Worm (Caenorhabditis elegans) whole organism, L1 larva: ENCODE results near the gene T03F7.5.

Experiments used
- C34B4.2 ChIP-seq: sonication (generic microtip); optimal IDR thresholded peaks from 2 replicates; lab custom pipeline; 2017; ENCODE audit warnings: mild to moderate bottlenecking, missing genetic modification characterization, missing compliant biosample characterization
- F16B12.6 ChIP-seq: fragments of 150-350 bp; optimal IDR thresholded peaks from 2 replicates; lab custom pipeline; 2014; ENCODE audit warnings: missing biosample characterization, missing genetic modification characterization
- Y116A8C.19 ChIP-seq: sonication (generic microtip); optimal IDR thresholded peaks from 2 replicates; lab custom pipeline; 2016; ENCODE audit warnings: missing compliant biosample characterization, missing genetic modification characterization, borderline replicate concordance
- alr-1 ChIP-seq: fragments of 200-800 bp; sonication (Bioruptor generic); optimal IDR thresholded peaks from 2 replicates; lab custom pipeline; 2018; ENCODE audit warnings: borderline replicate concordance, mild to moderate bottlenecking, missing genetic modification characterization, missing compliant biosample characterization
- blmp-1 ChIP-seq: fragments of 150-350 bp; optimal IDR thresholded peaks from 2 replicates; lab custom pipeline; 2014; ENCODE audit warnings: missing biosample characterization, missing genetic modification characterization
- ceh-82 ChIP-seq, 3 experiments: fragments of 150-350 bp in 1 of 3; sonication (generic microtip) in 2 of 3; optimal IDR thresholded peaks; 2 replicates each; lab custom pipeline; 2014 to 2017; ENCODE audit warnings: missing biosample characterization in 3 of 3, missing genetic modification characterization in 3 of 3
- ceh-88 ChIP-seq: fragments of 200-800 bp; sonication (Bioruptor generic); IDR thresholded peaks from 2 replicates; pipeline ENCODE4 v1.3.6; 2022; ENCODE audit warnings: missing genetic modification characterization, missing compliant biosample characterization
- ceh-90 ChIP-seq: sonication (generic microtip); optimal IDR thresholded peaks from 2 replicates; lab custom pipeline; 2016; ENCODE audit warnings: missing genetic modification characterization, missing compliant biosample characterization
- dpl-1 ChIP-seq, 3 experiments: fragments of 150-350 bp in 2 of 3; sonication (generic microtip) in 1 of 3; optimal IDR thresholded peaks; 2 replicates each; lab custom pipeline; 2014 to 2017; ENCODE audit warnings: missing biosample characterization in 3 of 3, missing genetic modification characterization in 3 of 3, missing genetic modification reagents in 3 of 3
- efl-1 ChIP-seq, 4 experiments: fragments of 150-350 bp; optimal IDR thresholded peaks in 3 of 4; peaks in 1 of 4; 1 replicate in 1 of 4; 2 replicates in 3 of 4; lab custom pipeline; 2014; ENCODE audit warnings: missing biosample characterization in 2 of 4, missing genetic modification characterization in 2 of 4, missing genetic modification reagents in 2 of 4
- egl-13 ChIP-seq: sonication (generic microtip); optimal IDR thresholded peaks from 2 replicates; lab custom pipeline; 2016; ENCODE audit warnings: missing genotype, missing genetic modification reagents, missing genetic modification characterization, missing compliant biosample characterization
- egl-27 ChIP-seq, 2 experiments: fragments of 150-350 bp in 1 of 2; sonication (generic microtip); optimal IDR thresholded peaks; 3 replicates each; lab custom pipeline; 2017 to 2018; ENCODE audit warnings: missing biosample characterization in 2 of 2, missing genetic modification characterization in 2 of 2, missing genetic modification reagents in 2 of 2
- elt-2 ChIP-seq: sonication (generic microtip); optimal IDR thresholded peaks from 2 replicates; lab custom pipeline; 2016; ENCODE audit warnings: missing genetic modification characterization, mild to moderate bottlenecking, inconsistent platforms, missing compliant biosample characterization, missing genetic modification reagents
- fkh-4 ChIP-seq: sonication (generic microtip); optimal IDR thresholded peaks from 2 replicates; lab custom pipeline; 2016; ENCODE audit warnings: missing compliant biosample characterization, missing genetic modification characterization, borderline replicate concordance
- fkh-8 ChIP-seq: sonication (generic microtip); optimal IDR thresholded peaks from 2 replicates; lab custom pipeline; 2016; ENCODE audit warnings: mild to moderate bottlenecking, missing genetic modification characterization, missing compliant biosample characterization
- grh-1 ChIP-seq: fragments of 200-800 bp; sonication (Bioruptor generic); IDR thresholded peaks from 2 replicates; pipeline ENCODE4 v1.3.6; 2022; ENCODE audit warnings: missing genetic modification reagents, missing genetic modification characterization, missing compliant biosample characterization
- hlh-4 ChIP-seq: sonication (generic microtip); optimal IDR thresholded peaks from 2 replicates; lab custom pipeline; 2016; ENCODE audit warnings: mild to moderate bottlenecking, missing genetic modification characterization, missing compliant biosample characterization
- hpl-2 ChIP-seq: fragments of 150-350 bp; optimal IDR thresholded peaks from 2 replicates; lab custom pipeline; 2014; ENCODE audit warnings: missing biosample characterization, missing genetic modification reagents, missing genetic modification characterization
- irx-1 ChIP-seq: sonication (generic microtip); optimal IDR thresholded peaks from 2 replicates; lab custom pipeline; 2016; ENCODE audit warnings: missing genetic modification characterization, missing compliant biosample characterization
- isw-1 ChIP-seq: fragments of 200-800 bp; sonication (Bioruptor generic); IDR thresholded peaks from 2 replicates; pipeline ENCODE4 v1.3.6; 2022; ENCODE audit warnings: missing genetic modification characterization, missing compliant biosample characterization
- jun-1 ChIP-seq: fragments of 150-350 bp; optimal IDR thresholded peaks from 2 replicates; lab custom pipeline; 2014; ENCODE audit warnings: missing biosample characterization, missing genetic modification reagents, missing genetic modification characterization
- lin-14 ChIP-seq: fragments of 200-800 bp; sonication (Bioruptor generic); optimal IDR thresholded peaks from 2 replicates; lab custom pipeline; 2018; ENCODE audit warnings: mild to moderate bottlenecking, missing genetic modification characterization, moderate library complexity, missing compliant biosample characterization
- lin-15B ChIP-seq: fragments of 150-350 bp; sonication (generic microtip); optimal IDR thresholded peaks from 3 replicates; lab custom pipeline; 2014; ENCODE audit warnings: missing biosample characterization, missing genetic modification characterization
- lin-35 ChIP-seq, 2 experiments: fragments of 150-350 bp; optimal IDR thresholded peaks; 2 replicates each; lab custom pipeline; 2014; ENCODE audit warnings: missing biosample characterization in 2 of 2, missing genetic modification characterization in 2 of 2, missing genetic modification reagents in 2 of 2
- lin-39 ChIP-seq: fragments of 150-350 bp; optimal IDR thresholded peaks from 2 replicates; lab custom pipeline; 2014; ENCODE audit warnings: missing biosample characterization, missing genetic modification reagents, missing genetic modification characterization
- lsy-2 ChIP-seq, 2 experiments: fragments of 150-350 bp; optimal IDR thresholded peaks; 2 replicates each; lab custom pipeline; 2014; ENCODE audit warnings: missing biosample characterization in 2 of 2, missing genetic modification characterization in 2 of 2
- mab-9 ChIP-seq: fragments of 200-800 bp; sonication (Bioruptor generic); IDR thresholded peaks from 2 replicates; pipeline ENCODE4 v1.3.6; 2022; ENCODE audit warnings: missing genetic modification reagents, missing genetic modification characterization, missing compliant biosample characterization
- mef-2 ChIP-seq: fragments of 150-350 bp; optimal IDR thresholded peaks from 2 replicates; lab custom pipeline; 2014; ENCODE audit warnings: missing biosample characterization, missing genetic modification characterization
- mep-1 ChIP-seq: fragments of 150-350 bp; optimal IDR thresholded peaks from 2 replicates; lab custom pipeline; 2014; ENCODE audit warnings: missing biosample characterization, missing genetic modification characterization
- nhr-12 ChIP-seq: sonication (generic microtip); optimal IDR thresholded peaks from 2 replicates; lab custom pipeline; 2017; ENCODE audit warnings: missing biosample characterization, missing genetic modification characterization
- nhr-19 ChIP-seq: fragments of 200-800 bp; sonication (Bioruptor generic); conservative IDR thresholded peaks from 2 replicates; pipeline ENCODE4 v1.3.6; 2022; ENCODE audit warnings: missing genetic modification characterization, missing compliant biosample characterization
- nhr-20 ChIP-seq: sonication (generic microtip); optimal IDR thresholded peaks from 2 replicates; lab custom pipeline; 2016; ENCODE audit warnings: mild to moderate bottlenecking, missing genetic modification characterization, missing compliant biosample characterization
- nhr-76 ChIP-seq: sonication (generic microtip); optimal IDR thresholded peaks from 2 replicates; lab custom pipeline; 2017; ENCODE audit warnings: missing biosample characterization, missing genetic modification characterization
- nhr-84 ChIP-seq: sonication (generic microtip); optimal IDR thresholded peaks from 2 replicates; lab custom pipeline; 2017; ENCODE audit warnings: missing biosample characterization, missing genetic modification characterization
- nhr-90 ChIP-seq: sonication (generic microtip); optimal IDR thresholded peaks from 2 replicates; lab custom pipeline; 2016; ENCODE audit warnings: mild to moderate bottlenecking, missing genetic modification characterization, missing compliant biosample characterization; ENCODE audit not compliant: poor library complexity
- pax-3 ChIP-seq: fragments of 200-800 bp; sonication (Bioruptor generic); optimal IDR thresholded peaks from 2 replicates; lab custom pipeline; 2018; ENCODE audit warnings: mild to moderate bottlenecking, missing genetic modification characterization, moderate library complexity, missing compliant biosample characterization
- pqm-1 ChIP-seq: sonication (generic microtip); optimal IDR thresholded peaks from 3 replicates; lab custom pipeline; 2017; ENCODE audit warnings: missing biosample characterization, missing genetic modification characterization
- sox-4 ChIP-seq: sonication (generic microtip); optimal IDR thresholded peaks from 2 replicates; lab custom pipeline; 2016; ENCODE audit warnings: missing genetic modification characterization, missing compliant biosample characterization
- sptf-1 ChIP-seq: fragments of 150-350 bp; optimal IDR thresholded peaks from 2 replicates; lab custom pipeline; 2014; ENCODE audit warnings: missing biosample characterization, missing genetic modification characterization
- tlp-1 ChIP-seq: fragments of 150-350 bp; optimal IDR thresholded peaks from 2 replicates; lab custom pipeline; 2014; ENCODE audit warnings: missing biosample characterization, missing genetic modification characterization
- unc-130 ChIP-seq: fragments of 150-350 bp; optimal IDR thresholded peaks from 2 replicates; lab custom pipeline; 2017; ENCODE audit warnings: missing biosample characterization, missing genetic modification characterization, inconsistent platforms
- unc-30 ChIP-seq: sonication (generic microtip); optimal IDR thresholded peaks from 2 replicates; lab custom pipeline; 2017; ENCODE audit warnings: missing biosample characterization, missing genetic modification characterization
- unc-86 ChIP-seq: sonication (generic microtip); optimal IDR thresholded peaks from 2 replicates; lab custom pipeline; 2016; ENCODE audit warnings: missing genetic modification characterization, missing compliant biosample characterization
- vab-15 ChIP-seq: sonication (generic microtip); optimal IDR thresholded peaks from 2 replicates; lab custom pipeline; 2017; ENCODE audit warnings: missing genotype, mild to moderate bottlenecking, missing genetic modification characterization, missing compliant biosample characterization
- zag-1 ChIP-seq: fragments of 150-350 bp; optimal IDR thresholded peaks from 2 replicates; lab custom pipeline; 2014; ENCODE audit warnings: missing biosample characterization, missing genetic modification characterization
- zip-4 ChIP-seq: fragments of 200-800 bp; sonication (Bioruptor generic); optimal IDR thresholded peaks from 2 replicates; lab custom pipeline; 2018; ENCODE audit warnings: mild to moderate bottlenecking, missing genetic modification characterization, moderate library complexity, missing compliant biosample characterization
- ztf-11 ChIP-seq, 2 experiments: sonication (generic microtip); optimal IDR thresholded peaks; 2 replicates each; lab custom pipeline; 2016 to 2017; ENCODE audit warnings: missing genetic modification characterization in 2 of 2, missing biosample characterization in 1 of 2, missing compliant biosample characterization in 1 of 2

T03F7.5 gene

ce11 chrV:11316801-11317200 is 18.3 kb upstream of the T03F7.5 start, which contains the start of gene cutl-18:
Gene cutl-18, minus strand, starts transcription at chrV:11316901.
- TF ChIP-seq tlp-1 (tag; lab: Kevin White, UChicago), result no peak
- no peak for TF ChIP-seq mab-9 (GFP tag; lab: Robert Waterston, UW)
- no peak for TF ChIP-seq hpl-2
- TF ChIP-seq ceh-82 (tag; optimal IDR thresholded peaks at IDR 0.05; lab: Kevin White, UChicago), result no peak
- TF ChIP-seq irx-1 (tag; lab: Kevin White, UChicago), result no peak
- no peak for TF ChIP-seq unc-130 (tag; lab: Kevin White, UChicago)
- no peak for TF ChIP-seq ceh-90 (tag; lab: Kevin White, UChicago)
- TF ChIP-seq blmp-1, result no peak
- TF ChIP-seq ceh-88, result no peak
- no peak for TF ChIP-seq nhr-12
- no peak for TF ChIP-seq lin-15B (tag; lab: Kevin White, UChicago)
- no peak for TF ChIP-seq zip-4
- no peak for TF ChIP-seq sox-4
- no peak for TF ChIP-seq fkh-8 (tag; lab: Kevin White, UChicago)
- TF ChIP-seq nhr-76, result no peak
- TF ChIP-seq zag-1 (tag; lab: Kevin White, UChicago), result no peak
- no peak for TF ChIP-seq Y116A8C.19
- TF ChIP-seq C34B4.2 (tag; lab: Kevin White, UChicago), result no peak
- no peak for TF ChIP-seq pax-3

- peak; percentile 68 for TF ChIP-seq lin-14 (GFP tag; lab: Kevin White, UChicago)
- no peak for TF ChIP-seq sptf-1 (tag; lab: Kevin White, UChicago)
- peak; percentile 84 for TF ChIP-seq nhr-90 (tag; lab: Kevin White, UChicago)
- peak; percentile 75 to 86 (median 79) for TF ChIP-seq ceh-82 (tag; optimal IDR thresholded peaks at IDR 0.05; lab: Kevin White, UChicago)
- TF ChIP-seq F16B12.6 (tag; lab: Kevin White, UChicago), result peak; percentile 3
- peak; percentile 82 for TF ChIP-seq jun-1
- peak; percentile 70 for TF ChIP-seq vab-15 (tag; lab: Kevin White, UChicago)
- TF ChIP-seq lin-39 (tag; lab: Kevin White, UChicago), result peak; percentile 32
- peak; percentile 51 for TF ChIP-seq zip-4
- TF ChIP-seq lin-15B (tag; lab: Kevin White, UChicago), result no peak
- TF ChIP-seq irx-1 (tag; lab: Kevin White, UChicago), result peak; percentile 57
- peak; percentile 83 for TF ChIP-seq nhr-20 (tag; lab: Kevin White, UChicago)
- no peak for TF ChIP-seq fkh-8 (tag; lab: Kevin White, UChicago)
- TF ChIP-seq grh-1 (GFP tag; lab: Robert Waterston, UW), result peak; percentile 65
- peak; percentile 16 for TF ChIP-seq sox-4
- TF ChIP-seq elt-2 (tag; lab: Kevin White, UChicago), result peak; percentile 66
- no peak for TF ChIP-seq mef-2 (tag; lab: Kevin White, UChicago)
- TF ChIP-seq nhr-19, result peak; percentile 78
- TF ChIP-seq pqm-1 (tag; lab: Kevin White, UChicago), result no peak
- no peak for TF ChIP-seq C34B4.2 (tag; lab: Kevin White, UChicago)
- no peak for TF ChIP-seq isw-1
- TF ChIP-seq lsy-2 (tag; optimal IDR thresholded peaks at IDR 0.05; lab: Kevin White, UChicago), result peak; percentile 62 to 81
- no peak for TF ChIP-seq fkh-4
- peak; percentile 16 to 52 (median 33) for TF ChIP-seq dpl-1 (GFP tag; optimal IDR thresholded peaks at IDR 0.05; lab: Kevin White, UChicago)
- peak; percentile 31 for TF ChIP-seq unc-86 (tag; lab: Kevin White, UChicago)
- TF ChIP-seq alr-1 (tag; lab: Kevin White, UChicago), result no peak
- TF ChIP-seq mep-1 (tag; lab: Kevin White, UChicago), result peak; percentile 82
- TF ChIP-seq efl-1 (optimal IDR thresholded peaks at IDR 0.05; lab: Kevin White, UChicago), result peak; percentile 50 to 63
- TF ChIP-seq efl-1 (GFP tag; optimal IDR thresholded peaks at IDR 0.05 in 1 of 2; lab: Kevin White, UChicago), result peak; percentile 41 to 94
- TF ChIP-seq egl-27 (tag; optimal IDR thresholded peaks at IDR 0.05; lab: Kevin White, UChicago), result no peak
- peak; percentile 42 to 82 for TF ChIP-seq lin-35 (GFP tag; optimal IDR thresholded peaks at IDR 0.05; lab: Kevin White, UChicago)
- no peak for TF ChIP-seq tlp-1 (tag; lab: Kevin White, UChicago)
- TF ChIP-seq ztf-11 (tag; optimal IDR thresholded peaks at IDR 0.05; lab: Kevin White, UChicago), result peak in 1 of 2 experiments; percentile 80
- no peak for TF ChIP-seq unc-30 (tag; lab: Kevin White, UChicago)
- no peak for TF ChIP-seq nhr-84 (tag; lab: Kevin White, UChicago)
- TF ChIP-seq hpl-2, result peak; percentile 5
- TF ChIP-seq hlh-4 (tag; lab: Kevin White, UChicago), result no peak
- peak; percentile 67 for TF ChIP-seq blmp-1
- peak; percentile 9 for TF ChIP-seq egl-13 (tag; lab: Kevin White, UChicago)
- TF ChIP-seq pax-3, result peak; percentile 35
Measured at ce11 chrV:11314025-11314880, 15.7 kb upstream of the T03F7.5 start.
